Worm (Caenorhabditis elegans) whole organism, L2 larva: ENCODE results near the gene C34F6.1.
A peak's percentile ranks its signal among the peaks of the same experiment; 100 is the strongest.

ENCODE experiments used
- C34F6.9 ChIP-seq: fragments of 150-350 bp; optimal IDR thresholded peaks from 2 replicates; lab custom pipeline; 2014; ENCODE audit warnings: missing biosample characterization, missing genetic modification characterization
- F13H6.1 ChIP-seq: sonication (generic microtip); optimal IDR thresholded peaks from 2 replicates; lab custom pipeline; 2016; ENCODE audit warnings: missing genetic modification characterization, missing compliant biosample characterization
- R02D3.7 ChIP-seq: fragments of 150-350 bp; optimal IDR thresholded peaks from 2 replicates; lab custom pipeline; 2014; ENCODE audit warnings: missing biosample characterization, missing genetic modification characterization
- Y55F3AM.14 ChIP-seq: fragments of 200-800 bp; sonication (Bioruptor generic); optimal IDR thresholded peaks from 2 replicates; lab custom pipeline; 2018; ENCODE audit warnings: mild to moderate bottlenecking, missing genetic modification characterization, missing compliant biosample characterization
- aly-2 ChIP-seq: fragments of 150-350 bp; optimal IDR thresholded peaks from 2 replicates; lab custom pipeline; 2014; ENCODE audit warnings: missing biosample characterization, missing genetic modification characterization
- ama-1 ChIP-seq: fragments of 150-350 bp; optimal IDR thresholded peaks from 2 replicates; lab custom pipeline; 2018; ENCODE audit warnings: inconsistent platforms
- ceh-16 ChIP-seq: fragments of 150-350 bp; optimal IDR thresholded peaks from 2 replicates; lab custom pipeline; 2014; ENCODE audit warnings: missing biosample characterization, missing genetic modification characterization
- ceh-82 ChIP-seq: fragments of 150-350 bp; optimal IDR thresholded peaks from 2 replicates; lab custom pipeline; 2014; ENCODE audit warnings: missing biosample characterization, missing genetic modification characterization
- crh-2 ChIP-seq: sonication (generic microtip); optimal IDR thresholded peaks from 2 replicates; lab custom pipeline; 2017; ENCODE audit warnings: missing biosample characterization, missing genetic modification characterization
- dmd-4 ChIP-seq: sonication (generic microtip); optimal IDR thresholded peaks from 2 replicates; lab custom pipeline; 2017; ENCODE audit warnings: missing biosample characterization, missing genetic modification characterization
- egl-27 ChIP-seq: sonication (generic microtip); optimal IDR thresholded peaks from 3 replicates; lab custom pipeline; 2017; ENCODE audit warnings: missing biosample characterization, missing genetic modification reagents, missing genetic modification characterization
- elt-1 ChIP-seq: fragments of 150-350 bp; optimal IDR thresholded peaks from 2 replicates; lab custom pipeline; 2014; ENCODE audit warnings: missing biosample characterization, missing genetic modification characterization
- elt-3 ChIP-seq: sonication (generic microtip); optimal IDR thresholded peaks from 2 replicates; lab custom pipeline; 2017; ENCODE audit warnings: missing biosample characterization, missing genetic modification characterization
- fos-1 ChIP-seq: fragments of 150-350 bp; optimal IDR thresholded peaks from 2 replicates; lab custom pipeline; 2014; ENCODE audit warnings: missing biosample characterization, missing genetic modification characterization
- gmeb-1 ChIP-seq: fragments of 150-350 bp; optimal IDR thresholded peaks from 2 replicates; lab custom pipeline; 2014; ENCODE audit warnings: missing biosample characterization, missing genetic modification characterization
- lin-11 ChIP-seq: fragments of 150-350 bp; sonication (generic microtip); optimal IDR thresholded peaks from 2 replicates; lab custom pipeline; 2014; ENCODE audit warnings: missing biosample characterization, missing genetic modification characterization, inconsistent platforms, mixed read lengths
- lin-13 ChIP-seq: fragments of 150-350 bp; optimal IDR thresholded peaks from 2 replicates; lab custom pipeline; 2014; ENCODE audit warnings: missing biosample characterization, missing genetic modification reagents, missing genetic modification characterization
- lsy-2 ChIP-seq, 2 experiments: fragments of 150-350 bp in 1 of 2; sonication (generic microtip) in 1 of 2; optimal IDR thresholded peaks; 2 replicates each; lab custom pipeline; 2014 to 2017; ENCODE audit warnings: missing biosample characterization in 2 of 2, missing genetic modification characterization in 2 of 2
- mab-5 ChIP-seq: fragments of 150-350 bp; optimal IDR thresholded peaks from 2 replicates; lab custom pipeline; 2014; ENCODE audit warnings: missing biosample characterization, missing genetic modification characterization
- mdl-1 ChIP-seq, 2 experiments: fragments of 150-350 bp in 1 of 2; sonication (generic microtip) in 1 of 2; optimal IDR thresholded peaks; 2 replicates each; lab custom pipeline; 2017; ENCODE audit warnings: missing biosample characterization in 2 of 2, missing genetic modification characterization in 2 of 2
- nhr-11 ChIP-seq: fragments of 150-350 bp; optimal IDR thresholded peaks from 2 replicates; lab custom pipeline; 2014; ENCODE audit warnings: missing biosample characterization, missing genetic modification characterization
- nhr-12 ChIP-seq: fragments of 150-350 bp; optimal IDR thresholded peaks from 2 replicates; lab custom pipeline; 2014; ENCODE audit warnings: missing biosample characterization, missing genetic modification characterization
- nhr-129 ChIP-seq: fragments of 150-350 bp; optimal IDR thresholded peaks from 2 replicates; lab custom pipeline; 2014; ENCODE audit warnings: missing biosample characterization, missing genetic modification characterization
- nhr-23 ChIP-seq: fragments of 150-350 bp; optimal IDR thresholded peaks from 2 replicates; lab custom pipeline; 2014; ENCODE audit warnings: missing biosample characterization, missing genetic modification reagents, missing genetic modification characterization
- nhr-25 ChIP-seq: fragments of 150-350 bp; sonication (generic microtip); optimal IDR thresholded peaks from 3 replicates; lab custom pipeline; 2014; ENCODE audit warnings: missing biosample characterization, missing genetic modification characterization
- nhr-6 ChIP-seq: fragments of 150-350 bp; optimal IDR thresholded peaks from 2 replicates; lab custom pipeline; 2014; ENCODE audit warnings: missing biosample characterization, missing genetic modification characterization
- nhr-77 ChIP-seq: fragments of 150-350 bp; optimal IDR thresholded peaks from 2 replicates; lab custom pipeline; 2014; ENCODE audit warnings: missing biosample characterization, missing genetic modification characterization
- peb-1 ChIP-seq: fragments of 150-350 bp; optimal IDR thresholded peaks from 2 replicates; lab custom pipeline; 2014; ENCODE audit warnings: missing biosample characterization, missing genetic modification characterization
- sem-4 ChIP-seq: fragments of 150-350 bp; optimal IDR thresholded peaks from 2 replicates; lab custom pipeline; 2014; ENCODE audit warnings: missing biosample characterization, missing genetic modification reagents, missing genetic modification characterization
- skn-1 ChIP-seq: sonication (generic microtip); optimal IDR thresholded peaks from 2 replicates; lab custom pipeline; 2017; ENCODE audit warnings: missing biosample characterization, missing genetic modification characterization
- sma-3 ChIP-seq: sonication (generic microtip); optimal IDR thresholded peaks from 2 replicates; lab custom pipeline; 2016; ENCODE audit warnings: missing genetic modification reagents, missing genetic modification characterization, missing compliant biosample characterization
- sma-9 ChIP-seq, 2 experiments: fragments of 150-350 bp in 1 of 2; sonication (generic microtip) in 1 of 2; optimal IDR thresholded peaks; 2 replicates each; lab custom pipeline; 2014 to 2016; ENCODE audit warnings: missing genetic modification characterization in 2 of 2, mild to moderate bottlenecking in 1 of 2, missing biosample characterization in 1 of 2, missing compliant biosample characterization in 1 of 2, missing genetic modification reagents in 1 of 2, moderate library complexity in 1 of 2
- snpc-4 ChIP-seq: fragments of 150-350 bp; optimal IDR thresholded peaks from 2 replicates; lab custom pipeline; 2014; ENCODE audit warnings: missing biosample characterization, missing genetic modification characterization
- unc-55 ChIP-seq: fragments of 150-350 bp; sonication (generic microtip); optimal IDR thresholded peaks from 3 replicates; lab custom pipeline; 2014; ENCODE audit warnings: missing biosample characterization, missing genetic modification reagents, missing genetic modification characterization
- zag-1 ChIP-seq: fragments of 150-350 bp; optimal IDR thresholded peaks from 2 replicates; lab custom pipeline; 2014; ENCODE audit warnings: missing biosample characterization, missing genetic modification characterization
- ztf-1 ChIP-seq: fragments of 200-800 bp; sonication (Bioruptor generic); conservative IDR thresholded peaks from 2 replicates; pipeline ENCODE4 v1.3.6; 2022; ENCODE audit warnings: missing genetic modification characterization, missing compliant biosample characterization
- ztf-11 ChIP-seq: sonication (generic microtip); optimal IDR thresholded peaks from 2 replicates; lab custom pipeline; 2017; ENCODE audit warnings: missing biosample characterization, missing genetic modification characterization
- ztf-4 ChIP-seq: fragments of 150-350 bp; optimal IDR thresholded peaks from 2 replicates; lab custom pipeline; 2014; ENCODE audit warnings: missing biosample characterization, missing genetic modification characterization

C34F6.1 gene

ce11 chrX:11241479-11241878 lies 44.8 kb upstream of the C34F6.1 start (continued):
- TF ChIP-seq nhr-11 (tag; lab: Kevin White, UChicago) = no peak
- TF ChIP-seq ztf-1 (GFP tag; lab: Robert Waterston, UW) = no peak
- TF ChIP-seq nhr-129 (tag; lab: Kevin White, UChicago) = peak; percentile 37
- no peak for TF ChIP-seq F13H6.1
- TF ChIP-seq ztf-11 = no peak
- TF ChIP-seq fos-1 (tag; lab: Kevin White, UChicago) = no peak
- TF ChIP-seq dmd-4 (tag; lab: Kevin White, UChicago) = no peak

DNA sequence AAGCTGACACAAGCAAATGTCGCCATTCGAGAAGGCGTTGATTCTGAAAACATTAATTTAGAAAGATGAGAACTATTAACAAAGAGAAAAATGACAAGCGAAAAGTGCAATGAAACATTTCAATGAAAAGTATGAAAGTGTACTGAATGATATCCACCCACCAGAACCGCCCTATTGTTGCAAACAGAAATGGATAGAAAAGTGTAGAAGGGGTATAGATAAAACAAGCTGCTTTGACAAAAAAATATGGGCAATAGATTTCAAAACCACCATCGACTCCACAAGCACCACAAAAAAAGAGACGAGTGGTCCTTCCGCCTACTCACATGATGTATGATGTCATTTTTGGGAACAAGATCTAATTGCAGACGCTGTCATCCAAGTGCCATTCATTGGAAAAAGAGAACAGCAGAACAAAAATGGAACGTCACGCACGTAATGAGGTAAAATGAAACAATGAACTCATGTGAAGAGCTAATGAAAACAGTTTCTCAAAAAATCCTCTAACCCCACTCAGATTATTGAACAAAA lies 44.0 kb upstream of the C34F6.1 start, which contains the start of gene C34F6.10:
TSS of gene C34F6.10 (minus strand) at position 51 of the 531 bp plus-strand sequence.
- TF ChIP-seq ztf-4 (tag; lab: Kevin White, UChicago) (no peak), lin-13 (GFP tag; lab: Kevin White, UChicago) (no peak), dmd-4 (tag; lab: Kevin White, UChicago) (no peak), mdl-1 (tag; optimal IDR thresholded peaks at IDR 0.05; lab: Kevin White, UChicago) (no peak), sma-9 (GFP tag; optimal IDR thresholded peaks at IDR 0.05; lab: Kevin White, UChicago) (no peak), sma-9 (tag; optimal IDR thresholded peaks at IDR 0.05; lab: Kevin White, UChicago) (no peak), fos-1 (tag; lab: Kevin White, UChicago) (no peak), nhr-12 (tag; lab: Kevin White, UChicago) (no peak), nhr-23 (tag; lab: Kevin White, UChicago) (no peak), ama-1 (lab: Kevin White, UChicago) (no peak), elt-1 (no peak), peb-1 (tag; lab: Kevin White, UChicago) (no peak), sma-3 (GFP tag; lab: Kevin White, UChicago) (no peak), snpc-4 (no peak), R02D3.7 (no peak)

DNA sequence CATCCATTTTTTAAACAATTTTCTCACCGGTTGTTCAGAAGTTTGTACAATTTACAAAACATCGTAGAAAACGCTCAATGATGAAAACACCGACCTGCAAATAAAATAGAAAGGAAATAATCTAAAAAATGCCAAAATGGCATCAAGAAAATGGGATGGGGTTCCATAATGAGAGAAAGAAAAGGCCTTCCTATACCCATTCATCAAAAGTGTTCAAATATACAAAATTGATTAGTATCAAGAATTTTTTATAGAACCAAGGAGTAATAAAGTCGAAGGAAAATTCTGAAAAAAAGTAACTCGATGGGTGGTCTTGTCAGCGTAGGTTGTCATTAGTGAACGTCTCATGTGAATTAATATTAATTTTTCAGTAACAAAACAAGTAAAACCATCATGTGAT lies 30.0 kb upstream of the C34F6.1 start, which contains the start of gene C34F6.12:
TSS of gene C34F6.12 (minus strand) at position 101 of the 400 bp plus-strand sequence.
- TF ChIP-seq nhr-6 (tag; lab: Kevin White, UChicago) = no peak
- no peak for TF ChIP-seq mab-5
- no peak for TF ChIP-seq nhr-25
- TF ChIP-seq lin-11 = no peak
- TF ChIP-seq nhr-12 (tag; lab: Kevin White, UChicago) = no peak
- TF ChIP-seq zag-1 (tag; lab: Kevin White, UChicago) = no peak
- no peak for TF ChIP-seq C34F6.9
- TF ChIP-seq lin-13 (GFP tag; lab: Kevin White, UChicago) = no peak
- TF ChIP-seq sma-9 (GFP tag; optimal IDR thresholded peaks at IDR 0.05; lab: Kevin White, UChicago) = no peak
- TF ChIP-seq sma-9 (tag; optimal IDR thresholded peaks at IDR 0.05; lab: Kevin White, UChicago) = no peak
- no peak for TF ChIP-seq skn-1 (tag; lab: Kevin White, UChicago)

- TF ChIP-seq ztf-4 (tag; lab: Kevin White, UChicago) (no peak), mdl-1 (tag; optimal IDR thresholded peaks at IDR 0.05; lab: Kevin White, UChicago) (no peak), unc-55 (peak; percentile 21), snpc-4 (no peak), ztf-1 (GFP tag; lab: Robert Waterston, UW) (no peak), elt-3 (tag; lab: Kevin White, UChicago) (no peak), crh-2 (tag; lab: Kevin White, UChicago) (peak; percentile 6)
- TF ChIP-seq, all 48 proteins: peak for 2
Observed at ce11 chrX:11222597-11223218, 26.1 kb upstream of the C34F6.1 start, which contains the start of gene C34F6.9. Gene C34F6.9 (minus strand): TSS chrX:11222647.

ce11 chrX:11215420-11216050 lies 18.9 kb upstream of the C34F6.1 start, which contains the start of the genes C34F6.7 and idh-2:
Gene C34F6.7 (minus strand): TSS chrX:11215470.
Gene idh-2 (plus strand): TSS chrX:11216000.
- TF ChIP-seq aly-2 (tag; lab: Kevin White, UChicago) (no peak), nhr-12 (tag; lab: Kevin White, UChicago) (no peak), ztf-1 (GFP tag; lab: Robert Waterston, UW) (no peak), nhr-6 (tag; lab: Kevin White, UChicago) (no peak), snpc-4 (no peak), egl-27 (tag; lab: Kevin White, UChicago) (no peak), lsy-2 (tag; optimal IDR thresholded peaks at IDR 0.05; lab: Kevin White, UChicago) (peak in 1 of 2 experiments; percentile 48), sem-4 (no peak), unc-55 (peak; percentile 50), ztf-4 (tag; lab: Kevin White, UChicago) (no peak), ztf-11 (no peak), dmd-4 (tag; lab: Kevin White, UChicago) (no peak), ama-1 (lab: Kevin White, UChicago) (no peak), ceh-16 (tag; lab: Kevin White, UChicago) (no peak), sma-3 (GFP tag; lab: Kevin White, UChicago) (peak; percentile 57), mdl-1 (tag; optimal IDR thresholded peaks at IDR 0.05; lab: Kevin White, UChicago) (peak in 1 of 2 experiments; percentile 3), ceh-82 (tag; lab: Kevin White, UChicago) (no peak), peb-1 (tag; lab: Kevin White, UChicago) (no peak), zag-1 (tag; lab: Kevin White, UChicago) (no peak), nhr-77 (tag; lab: Kevin White, UChicago) (no peak), lin-11 (no peak), nhr-23 (tag; lab: Kevin White, UChicago) (no peak), skn-1 (tag; lab: Kevin White, UChicago) (no peak), gmeb-1 (tag; lab: Kevin White, UChicago) (peak; percentile 49), nhr-129 (tag; lab: Kevin White, UChicago) (peak; percentile 48), Y55F3AM.14 (GFP tag; lab: Kevin White, UChicago) (peak; percentile 15), lin-13 (GFP tag; lab: Kevin White, UChicago) (no peak), fos-1 (tag; lab: Kevin White, UChicago) (peak; percentile 45), elt-1 (no peak)
